Worm (Caenorhabditis elegans) whole organism, late embryonic: ENCODE measurements around the gene W02H3.1.

Source experiments
- C08G9.2 ChIP-seq: sonication (generic microtip); optimal IDR thresholded peaks from 2 replicates; lab custom pipeline; 2016; ENCODE audit warnings: mild to moderate bottlenecking, missing genetic modification characterization, moderate library complexity, missing compliant biosample characterization
- C38D4.7 ChIP-seq: fragments of 200-800 bp; sonication (Bioruptor generic); optimal IDR thresholded peaks from 2 replicates; lab custom pipeline; 2018; ENCODE audit warnings: mild to moderate bottlenecking, missing genetic modification characterization, moderate library complexity, missing compliant biosample characterization
- F13H6.1 ChIP-seq: sonication (generic microtip); optimal IDR thresholded peaks from 2 replicates; lab custom pipeline; 2016; ENCODE audit warnings: missing genetic modification characterization, missing compliant biosample characterization
- K02D7.2 ChIP-seq: sonication (generic microtip); optimal IDR thresholded peaks from 2 replicates; lab custom pipeline; 2017; ENCODE audit warnings: mild to moderate bottlenecking, missing genetic modification characterization, missing compliant biosample characterization
- K09A11.1 ChIP-seq: sonication (generic microtip); optimal IDR thresholded peaks from 2 replicates; lab custom pipeline; 2017; ENCODE audit warnings: antibody characterized with exemption, mild to moderate bottlenecking, missing genetic modification characterization, missing compliant biosample characterization; ENCODE audit not compliant: insufficient read depth
- T23F11.4 ChIP-seq: fragments of 200-800 bp; sonication (Bioruptor generic); optimal IDR thresholded peaks from 2 replicates; lab custom pipeline; 2018; ENCODE audit warnings: mild to moderate bottlenecking, missing genetic modification characterization, missing compliant biosample characterization
- Y22D7AL.16 ChIP-seq: sonication (generic microtip); optimal IDR thresholded peaks from 2 replicates; lab custom pipeline; 2016; ENCODE audit warnings: missing genetic modification characterization, missing compliant biosample characterization
- ahr-1 ChIP-seq: sonication (generic microtip); optimal IDR thresholded peaks from 2 replicates; lab custom pipeline; 2016; ENCODE audit warnings: missing genetic modification characterization, missing compliant biosample characterization
- ceh-14 ChIP-seq: sonication (generic microtip); optimal IDR thresholded peaks from 2 replicates; lab custom pipeline; 2016; ENCODE audit warnings: missing genotype, missing genetic modification characterization, missing compliant biosample characterization
- ceh-19 ChIP-seq: fragments of 200-800 bp; sonication (Bioruptor generic); optimal IDR thresholded peaks from 2 replicates; lab custom pipeline; 2018; ENCODE audit warnings: mild to moderate bottlenecking, missing genetic modification characterization, missing compliant biosample characterization
- ceh-2 ChIP-seq: sonication (generic microtip); optimal IDR thresholded peaks from 2 replicates; lab custom pipeline; 2016; ENCODE audit warnings: missing genotype, missing genetic modification characterization, missing compliant biosample characterization
- ceh-24 ChIP-seq: sonication (generic microtip); optimal IDR thresholded peaks from 2 replicates; lab custom pipeline; 2016; ENCODE audit warnings: mild to moderate bottlenecking, missing genetic modification characterization, missing compliant biosample characterization
- ceh-31 ChIP-seq: sonication (generic microtip); optimal IDR thresholded peaks from 2 replicates; lab custom pipeline; 2016; ENCODE audit warnings: missing genetic modification characterization, missing compliant biosample characterization
- ceh-45 ChIP-seq: fragments of 200-800 bp; sonication (Bioruptor generic); IDR thresholded peaks from 2 replicates; pipeline ENCODE4 v1.3.6; 2022; ENCODE audit warnings: missing genetic modification reagents, missing genetic modification characterization, missing compliant biosample characterization
- ceh-9 ChIP-seq: sonication (generic microtip); optimal IDR thresholded peaks from 2 replicates; lab custom pipeline; 2016; ENCODE audit warnings: mild to moderate bottlenecking, missing genetic modification characterization, inconsistent platforms, missing compliant biosample characterization
- che-1 ChIP-seq: sonication (generic microtip); optimal IDR thresholded peaks from 2 replicates; lab custom pipeline; 2016; ENCODE audit warnings: mild to moderate bottlenecking, missing genetic modification characterization, missing compliant biosample characterization
- dmd-4 ChIP-seq: sonication (generic microtip); optimal IDR thresholded peaks from 2 replicates; lab custom pipeline; 2016; ENCODE audit warnings: borderline replicate concordance, missing genetic modification characterization, missing compliant biosample characterization
- elt-4 ChIP-seq: sonication (generic microtip); optimal IDR thresholded peaks from 2 replicates; lab custom pipeline; 2016; ENCODE audit warnings: missing genetic modification characterization, missing compliant biosample characterization
- fax-1 ChIP-seq: sonication (generic microtip); optimal IDR thresholded peaks from 2 replicates; lab custom pipeline; 2016; ENCODE audit warnings: missing genotype, missing genetic modification characterization, missing compliant biosample characterization
- fkh-10 ChIP-seq: fragments of 150-350 bp; optimal IDR thresholded peaks from 2 replicates; lab custom pipeline; 2014; ENCODE audit warnings: missing biosample characterization, missing genetic modification reagents, missing genetic modification characterization
- fkh-6 ChIP-seq: sonication (generic microtip); optimal IDR thresholded peaks from 2 replicates; lab custom pipeline; 2016; ENCODE audit warnings: missing genetic modification characterization, missing compliant biosample characterization
- hlh-13 ChIP-seq: fragments of 200-800 bp; sonication (Bioruptor generic); optimal IDR thresholded peaks from 2 replicates; lab custom pipeline; 2018; ENCODE audit warnings: mild to moderate bottlenecking, missing genetic modification characterization, missing compliant biosample characterization
- hlh-15 ChIP-seq: sonication (generic microtip); optimal IDR thresholded peaks from 2 replicates; lab custom pipeline; 2016; ENCODE audit warnings: missing genetic modification characterization, missing compliant biosample characterization
- lim-6 ChIP-seq: sonication (generic microtip); optimal IDR thresholded peaks from 2 replicates; lab custom pipeline; 2016; ENCODE audit warnings: missing genetic modification characterization, missing compliant biosample characterization
- lin-11 ChIP-seq: fragments of 200-800 bp; sonication (Bioruptor generic); optimal IDR thresholded peaks from 2 replicates; lab custom pipeline; 2018; ENCODE audit warnings: mild to moderate bottlenecking, missing genetic modification characterization, missing compliant biosample characterization
- madf-2 ChIP-seq: sonication (generic microtip); optimal IDR thresholded peaks from 2 replicates; lab custom pipeline; 2017; ENCODE audit warnings: missing genetic modification characterization, missing compliant biosample characterization
- mec-3 ChIP-seq: sonication (generic microtip); optimal IDR thresholded peaks from 2 replicates; lab custom pipeline; 2016; ENCODE audit warnings: borderline replicate concordance, missing genetic modification characterization, missing compliant biosample characterization
- nfya-1 ChIP-seq: sonication (generic microtip); optimal IDR thresholded peaks from 2 replicates; lab custom pipeline; 2017; ENCODE audit warnings: missing genetic modification characterization, mild to moderate bottlenecking, missing compliant biosample characterization, antibody characterized with exemption, moderate library complexity
- nhr-11 ChIP-seq: fragments of 150-350 bp; optimal IDR thresholded peaks from 2 replicates; lab custom pipeline; 2014; ENCODE audit warnings: missing biosample characterization, missing genetic modification characterization
- nhr-232 ChIP-seq: sonication (generic microtip); optimal IDR thresholded peaks from 2 replicates; lab custom pipeline; 2016; ENCODE audit warnings: missing genetic modification characterization, missing compliant biosample characterization
- npax-4 ChIP-seq: sonication (generic microtip); optimal IDR thresholded peaks from 2 replicates; lab custom pipeline; 2016; ENCODE audit warnings: missing genetic modification characterization, missing compliant biosample characterization
- odd-2 ChIP-seq: sonication (generic microtip); optimal IDR thresholded peaks from 2 replicates; lab custom pipeline; 2017; ENCODE audit warnings: antibody characterized with exemption, mild to moderate bottlenecking, missing genetic modification characterization, missing compliant biosample characterization
- pag-3 ChIP-seq: sonication (generic microtip); optimal IDR thresholded peaks from 2 replicates; lab custom pipeline; 2016; ENCODE audit warnings: missing compliant biosample characterization, missing genetic modification characterization, borderline replicate concordance
- pat-9 ChIP-seq: fragments of 200-800 bp; sonication (Bioruptor generic); optimal IDR thresholded peaks from 2 replicates; lab custom pipeline; 2018; ENCODE audit warnings: mild to moderate bottlenecking, missing genetic modification characterization, moderate library complexity, missing compliant biosample characterization
- pha-2 ChIP-seq: sonication (generic microtip); optimal IDR thresholded peaks from 2 replicates; lab custom pipeline; 2017; ENCODE audit warnings: mild to moderate bottlenecking, missing genetic modification characterization, missing compliant biosample characterization
- pha-4 ChIP-seq: fragments of 150-350 bp; optimal IDR thresholded peaks from 2 replicates; lab custom pipeline; 2018; ENCODE audit warnings: missing biosample characterization, missing genetic modification reagents, missing genetic modification characterization
- pros-1 ChIP-seq: fragments of 150-350 bp; optimal IDR thresholded peaks from 2 replicates; lab custom pipeline; 2014; ENCODE audit warnings: missing biosample characterization, missing genetic modification reagents, missing genetic modification characterization
- ref-2 ChIP-seq: sonication (generic microtip); optimal IDR thresholded peaks from 2 replicates; lab custom pipeline; 2016; ENCODE audit warnings: missing genetic modification characterization, missing compliant biosample characterization
- sdc-2 ChIP-seq: sonication (generic microtip); optimal IDR thresholded peaks from 2 replicates; lab custom pipeline; 2016; ENCODE audit warnings: missing genotype, missing genetic modification characterization, missing compliant biosample characterization
- sox-4 ChIP-seq: sonication (generic microtip); optimal IDR thresholded peaks from 2 replicates; lab custom pipeline; 2017; ENCODE audit warnings: mild to moderate bottlenecking, missing genetic modification characterization, inconsistent platforms, missing compliant biosample characterization
- syd-9 ChIP-seq: sonication (generic microtip); optimal IDR thresholded peaks from 2 replicates; lab custom pipeline; 2016; ENCODE audit warnings: mild to moderate bottlenecking, missing genetic modification characterization, moderate library complexity, missing compliant biosample characterization
- tbx-7 ChIP-seq: sonication (generic microtip); optimal IDR thresholded peaks from 2 replicates; lab custom pipeline; 2016; ENCODE audit warnings: missing genotype, missing genetic modification characterization, missing compliant biosample characterization
- unc-3 ChIP-seq, 2 experiments: fragments of 200-800 bp in 1 of 2; sonication (Bioruptor generic) in 1 of 2; sonication (generic microtip) in 1 of 2; conservative IDR thresholded peaks in 1 of 2; optimal IDR thresholded peaks in 1 of 2; 2 replicates each; pipeline versions ENCODE4 v1.3.6 to Lab custom; 2016 to 2022; ENCODE audit warnings: missing compliant biosample characterization in 2 of 2, missing genetic modification characterization in 2 of 2, missing genetic modification reagents in 1 of 2
- unc-86 ChIP-seq: sonication (generic microtip); optimal IDR thresholded peaks from 2 replicates; lab custom pipeline; 2016; ENCODE audit warnings: missing genetic modification characterization, missing compliant biosample characterization
- zip-5 ChIP-seq: sonication (generic microtip); optimal IDR thresholded peaks from 2 replicates; lab custom pipeline; 2016; ENCODE audit warnings: missing genetic modification characterization, missing compliant biosample characterization

Gene W02H3.1

ce11 chrX:11095480-11095879 is 9.8 kb downstream of the W02H3.1 start (continued):
- peak; percentile 65 for TF ChIP-seq pha-2 (tag; lab: Kevin White, UChicago)
- TF ChIP-seq pat-9: peak; percentile 71
- TF ChIP-seq sdc-2 (tag; lab: Kevin White, UChicago): peak; percentile 97
- TF ChIP-seq K02D7.2 (tag; lab: Kevin White, UChicago): peak; percentile 35
- TF ChIP-seq pag-3 (tag; lab: Kevin White, UChicago): no peak
- TF ChIP-seq ceh-19 (GFP tag; lab: Kevin White, UChicago): peak; percentile 41
- peak; percentile 78 for TF ChIP-seq che-1 (tag; lab: Kevin White, UChicago)
- TF ChIP-seq madf-2 (tag; lab: Kevin White, UChicago): peak; percentile 71
- peak; percentile 77 for TF ChIP-seq unc-3 (GFP tag; conservative IDR thresholded peaks at IDR 0.05; lab: Robert Waterston, UW)
- TF ChIP-seq unc-3 (tag; optimal IDR thresholded peaks at IDR 0.05; lab: Kevin White, UChicago): peak; percentile 55
- peak; percentile 40 for TF ChIP-seq mec-3 (tag; lab: Kevin White, UChicago)
- TF ChIP-seq ahr-1 (tag; lab: Kevin White, UChicago): peak; percentile 29
- TF ChIP-seq C38D4.7 (GFP tag; lab: Kevin White, UChicago): peak; percentile 66
- TF ChIP-seq T23F11.4 (GFP tag; lab: Kevin White, UChicago): peak; percentile 39
- peak; percentile 71 for TF ChIP-seq nhr-232 (tag; lab: Kevin White, UChicago)
- peak; percentile 59 for TF ChIP-seq syd-9
- TF ChIP-seq fkh-6 (tag; lab: Kevin White, UChicago): peak; percentile 69
- TF ChIP-seq F13H6.1: peak; percentile 59
- peak; percentile 67 for TF ChIP-seq elt-4 (tag; lab: Kevin White, UChicago)
- no peak for TF ChIP-seq hlh-15 (tag; lab: Kevin White, UChicago)
- no peak for TF ChIP-seq pha-4 (tag; lab: Kevin White, UChicago)
- TF ChIP-seq ceh-2 (tag; lab: Kevin White, UChicago): peak; percentile 68
- peak; percentile 40 for TF ChIP-seq sox-4
- peak; percentile 8 for TF ChIP-seq tbx-7 (tag; lab: Kevin White, UChicago)
- TF ChIP-seq odd-2 (tag; lab: Kevin White, UChicago): no peak
- TF ChIP-seq zip-5 (tag; lab: Kevin White, UChicago): no peak
- peak; percentile 37 for TF ChIP-seq ceh-14 (tag; lab: Kevin White, UChicago)
- TF ChIP-seq C08G9.2 (tag; lab: Kevin White, UChicago): peak; percentile 64
- TF ChIP-seq Y22D7AL.16: peak; percentile 19
- TF ChIP-seq lin-11 (tag; lab: Kevin White, UChicago): peak; percentile 53
- TF ChIP-seq ceh-9 (tag; lab: Kevin White, UChicago): no peak
- TF ChIP-seq unc-86 (tag; lab: Kevin White, UChicago): peak; percentile 74
- TF ChIP-seq nfya-1 (tag; lab: Kevin White, UChicago): peak; percentile 73
- peak; percentile 62 for TF ChIP-seq lim-6 (tag; lab: Kevin White, UChicago)
- TF ChIP-seq fax-1 (tag; lab: Kevin White, UChicago): peak; percentile 56
- TF ChIP-seq pros-1 (tag; lab: Kevin White, UChicago): no peak
- peak; percentile 63; the same call in 1 of the 2 replicates for TF ChIP-seq ceh-45
- TF ChIP-seq K09A11.1 (tag; lab: Kevin White, UChicago): peak; percentile 34
- TF ChIP-seq ref-2: peak; percentile 84
- TF ChIP-seq hlh-13: peak; percentile 34
- peak; percentile 26 for TF ChIP-seq npax-4 (tag; lab: Kevin White, UChicago)
- TF ChIP-seq ceh-24 (tag; lab: Kevin White, UChicago): no peak
- TF ChIP-seq dmd-4 (tag; lab: Kevin White, UChicago): peak; percentile 61
- peak; percentile 78 for TF ChIP-seq ceh-31 (tag; lab: Kevin White, UChicago)
- TF ChIP-seq fkh-10 (GFP tag; lab: Kevin White, UChicago): peak; percentile 56
- no peak for TF ChIP-seq nhr-11
- TF ChIP-seq, all 69 proteins: peak for 54
